Worm (Caenorhabditis elegans): Measurements from ENCODE around the gene unc-36.

Gene unc-36

DNA sequence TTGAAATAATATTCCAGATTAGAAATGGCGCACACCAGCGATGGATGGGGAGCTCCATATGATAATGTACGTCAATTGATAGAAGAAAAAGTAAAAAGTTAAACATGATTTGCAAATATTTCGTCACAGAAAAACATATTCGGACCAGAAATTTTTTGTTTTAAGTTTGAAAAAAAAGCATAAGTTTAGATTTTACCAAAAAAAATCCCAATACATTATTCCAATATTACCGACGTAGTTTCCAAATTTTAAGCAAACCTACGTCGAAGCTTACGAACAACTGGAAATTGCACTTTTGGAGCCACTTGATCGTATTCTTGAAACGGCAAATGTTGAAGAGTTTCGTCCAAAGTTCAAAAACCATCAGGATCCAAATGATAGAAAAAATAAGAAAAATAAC lies 31.6 kb upstream of the unc-36 start, which contains the start of gene henn-1:
Gene henn-1 (plus strand): TSS at position 18 of the 400 bp plus-strand sequence.
- TF ChIP-seq nhr-2 (tag; optimal IDR thresholded peaks at IDR 0.05) = no peak
- TF ChIP-seq unc-120 (tag; optimal IDR thresholded peaks at IDR 0.05; ENCODE audit: poor library complexity, severe bottlenecking) = no peak
- TF ChIP-seq blmp-1 (tag; optimal IDR thresholded peaks at IDR 0.05) = no peak

DNA sequence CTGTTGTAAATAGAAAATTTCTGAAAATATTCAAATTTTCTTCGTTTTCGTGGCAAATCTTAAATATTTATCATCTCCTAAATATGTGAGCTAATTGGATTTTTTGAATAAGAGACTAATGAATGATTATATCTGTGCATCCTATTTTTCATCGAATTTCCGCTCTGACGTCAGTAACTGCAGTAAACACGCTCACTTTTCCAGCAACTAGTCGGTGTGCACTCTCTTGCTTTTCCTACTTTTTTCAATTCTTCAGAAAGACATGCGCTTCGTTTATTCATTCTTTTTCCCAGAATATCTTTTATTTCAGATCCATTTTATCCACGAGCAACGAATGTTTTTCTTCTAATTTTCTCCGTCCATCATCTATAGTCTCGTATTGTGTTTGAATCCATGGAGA lies 28.5 kb upstream of the unc-36 start:
- TF ChIP-seq ceh-39 (tag; optimal IDR thresholded peaks at IDR 0.05) = no peak
- no peak for TF ChIP-seq mab-5 (tag; optimal IDR thresholded peaks at IDR 0.05)
- no peak for TF ChIP-seq elt-1 (tag; optimal IDR thresholded peaks at IDR 0.05; ENCODE audit: borderline replicate concordance, insufficient read depth)
- TF ChIP-seq zip-8 (tag; optimal IDR thresholded peaks at IDR 0.05) = no peak
- TF ChIP-seq ceh-83 (GFP tag; optimal IDR thresholded peaks at IDR 0.05) = no peak
- no peak for TF ChIP-seq nhr-28 (tag; optimal IDR thresholded peaks at IDR 0.05)

DNA sequence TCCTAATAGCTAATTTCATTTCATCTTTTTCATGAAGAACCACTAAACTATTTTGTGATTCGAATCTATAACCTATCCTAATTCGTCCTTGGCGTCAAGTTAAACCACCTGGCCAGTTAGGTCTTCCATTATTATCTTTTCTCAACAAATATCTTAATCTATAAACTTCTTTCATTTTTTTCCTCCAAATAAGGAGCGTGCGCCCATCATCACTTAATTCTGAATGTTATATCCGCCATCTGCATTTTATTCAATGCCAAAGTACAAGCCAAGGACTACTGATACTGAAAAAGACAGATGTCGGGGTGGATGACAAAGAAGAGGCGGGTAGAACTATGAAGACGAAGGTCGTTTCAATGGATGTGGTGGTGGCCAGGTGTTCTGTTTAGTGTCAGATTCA lies 27.9 kb upstream of the unc-36 start:
- TF ChIP-seq unc-39 (tag; optimal IDR thresholded peaks at IDR 0.05) (no peak), nhr-28 (tag; optimal IDR thresholded peaks at IDR 0.05) (no peak), sem-2 (GFP tag; optimal IDR thresholded peaks at IDR 0.05) (no peak)

DNA sequence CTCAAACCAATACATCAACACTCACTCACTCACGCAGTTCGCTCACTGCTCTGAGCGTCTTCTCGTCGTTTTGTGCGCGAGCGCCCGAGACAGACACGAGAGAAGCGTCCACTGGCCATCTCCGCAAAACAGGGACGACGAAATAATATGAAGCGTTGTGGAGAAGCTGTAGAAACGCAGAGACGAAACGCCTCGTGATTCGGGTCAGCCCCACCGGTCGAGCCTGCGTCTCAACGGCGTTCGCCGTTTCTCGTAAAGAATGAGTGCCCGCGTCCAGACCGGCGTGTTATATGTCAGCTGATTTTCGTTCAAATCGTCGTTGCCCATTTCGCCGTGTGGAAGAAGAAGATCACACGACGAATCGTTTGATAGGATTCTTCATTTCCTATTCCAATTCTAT lies 26.5 kb upstream of the unc-36 start, which contains the start of gene fbxl-1:
Gene fbxl-1 (plus strand): TSS at position 320 of the 400 bp plus-strand sequence.
- no peak for TF ChIP-seq mab-5 (tag; optimal IDR thresholded peaks at IDR 0.05)
- TF ChIP-seq pha-4 (tag; optimal IDR thresholded peaks at IDR 0.05) = no peak
- no peak for TF ChIP-seq nhr-76 (tag; optimal IDR thresholded peaks at IDR 0.05)
- no peak for TF ChIP-seq unc-39 (tag; optimal IDR thresholded peaks at IDR 0.05)
- no peak for TF ChIP-seq nhr-2 (tag; optimal IDR thresholded peaks at IDR 0.05)
- TF ChIP-seq cnd-1 (tag; optimal IDR thresholded peaks at IDR 0.05) = no peak
- no peak for TF ChIP-seq nhr-237 (tag; optimal IDR thresholded peaks at IDR 0.05)
- no peak for TF ChIP-seq ceh-39 (tag; optimal IDR thresholded peaks at IDR 0.05)
- TF ChIP-seq ztf-11 (tag; optimal IDR thresholded peaks at IDR 0.05) = no peak
- TF ChIP-seq nhr-12 (tag; optimal IDR thresholded peaks at IDR 0.05) = no peak
- no peak for TF ChIP-seq flh-1 (GFP tag; optimal IDR thresholded peaks at IDR 0.05)
- TF ChIP-seq sptf-1 (tag; optimal IDR thresholded peaks at IDR 0.05) = no peak
- TF ChIP-seq ceh-43 (GFP tag; optimal IDR thresholded peaks at IDR 0.05) = no peak
- TF ChIP-seq unc-120 (tag; optimal IDR thresholded peaks at IDR 0.05; ENCODE audit: poor library complexity, severe bottlenecking) = peak; percentile 71
- TF ChIP-seq elt-1 (tag; optimal IDR thresholded peaks at IDR 0.05; ENCODE audit: borderline replicate concordance, insufficient read depth) = no peak
- no peak for TF ChIP-seq M03D4.4 (tag; optimal IDR thresholded peaks at IDR 0.05)
- TF ChIP-seq ces-1 (GFP tag; optimal IDR thresholded peaks at IDR 0.05) = no peak
- TF ChIP-seq ham-2 (GFP tag; optimal IDR thresholded peaks at IDR 0.05) = peak; percentile 33
- no peak for TF ChIP-seq sem-2 (GFP tag; optimal IDR thresholded peaks at IDR 0.05)
- TF ChIP-seq drap-1 (GFP tag; optimal IDR thresholded peaks at IDR 0.05) = peak; percentile 34
- no peak for TF ChIP-seq blmp-1 (tag; optimal IDR thresholded peaks at IDR 0.05)
- TF ChIP-seq lsy-2 (tag; optimal IDR thresholded peaks at IDR 0.05) = no peak
- no peak for TF ChIP-seq bed-3 (GFP tag; optimal IDR thresholded peaks at IDR 0.05)
- no peak for TF ChIP-seq tbx-8 (GFP tag; optimal IDR thresholded peaks at IDR 0.05)
- TF ChIP-seq lin-13 (tag; optimal IDR thresholded peaks at IDR 0.05) = no peak
- no peak for TF ChIP-seq elt-3 (tag; optimal IDR thresholded peaks at IDR 0.05)
- no peak for TF ChIP-seq snpc-4 (tag; optimal IDR thresholded peaks at IDR 0.05)
- TF ChIP-seq nhr-28 (tag; optimal IDR thresholded peaks at IDR 0.05) = no peak
- peak; percentile 35 for TF ChIP-seq mls-2 (tag; optimal IDR thresholded peaks at IDR 0.05)
- TF ChIP-seq zip-8 (tag; optimal IDR thresholded peaks at IDR 0.05) = no peak
- TF ChIP-seq ceh-83 (GFP tag; optimal IDR thresholded peaks at IDR 0.05) = no peak
- no peak for TF ChIP-seq mep-1 (tag; optimal IDR thresholded peaks at IDR 0.05)
- no peak for TF ChIP-seq hlh-1 (tag; optimal IDR thresholded peaks at IDR 0.05)
- no peak for TF ChIP-seq lin-32 (GFP tag; optimal IDR thresholded peaks at IDR 0.05)
- no peak for TF ChIP-seq unc-62 (GFP tag; optimal IDR thresholded peaks at IDR 0.05)
